Worm (Caenorhabditis elegans): Measurements from ENCODE around the gene F18A11.3.
"Not testable (repeated sequence)": the region's sequence is repeated elsewhere in the genome, so short reads cannot be mapped to it uniquely, and the experiment has no call there.

Gene F18A11.3

ce11 chrII:13053443-13053842 lies 16.8 kb upstream of the F18A11.3 start:
- TF ChIP-seq ceh-13 (GFP tag; optimal IDR thresholded peaks at IDR 0.05) (no peak), hmbx-1 (tag; optimal IDR thresholded peaks at IDR 0.05) (no peak), tbx-11 (GFP tag; IDR thresholded peaks at IDR 0.05) (no peak), sea-1 (GFP tag; conservative IDR thresholded peaks at IDR 0.05) (no peak), flt-1 (GFP tag; IDR thresholded peaks at IDR 0.05) (no peak), scrt-1 (GFP tag; IDR thresholded peaks at IDR 0.05) (no peak), hnd-1 (tag; optimal IDR thresholded peaks at IDR 0.05) (no peak), ets-7 (tag; optimal IDR thresholded peaks at IDR 0.05) (no peak), B0310.2 (tag; optimal IDR thresholded peaks at IDR 0.05) (no peak), tbx-37 (GFP tag; conservative IDR thresholded peaks at IDR 0.05) (no peak), tra-4 (tag; optimal IDR thresholded peaks at IDR 0.05) (no peak), pes-1 (GFP tag; IDR thresholded peaks at IDR 0.05) (no peak), F13C5.2 (tag; optimal IDR thresholded peaks at IDR 0.05) (no peak), ceh-36 (tag; optimal IDR thresholded peaks at IDR 0.05) (no peak), ama-1 (optimal IDR thresholded peaks at IDR 0.05) (no peak), aly-1 (tag; optimal IDR thresholded peaks at IDR 0.05) (no peak), hmg-4 (GFP tag; optimal IDR thresholded peaks at IDR 0.05) (no peak)

ce11 chrII:13050050-13050449 lies 13.4 kb upstream of the F18A11.3 start:
- TF ChIP-seq flt-1 (GFP tag; IDR thresholded peaks at IDR 0.05) (no peak), ama-1 (optimal IDR thresholded peaks at IDR 0.05) (no peak), tra-4 (tag; optimal IDR thresholded peaks at IDR 0.05) (no peak), hmbx-1 (tag; optimal IDR thresholded peaks at IDR 0.05) (no peak), tbx-11 (GFP tag; IDR thresholded peaks at IDR 0.05) (no peak), ets-7 (tag; optimal IDR thresholded peaks at IDR 0.05) (no peak), hnd-1 (tag; optimal IDR thresholded peaks at IDR 0.05) (no peak), aly-1 (tag; optimal IDR thresholded peaks at IDR 0.05) (no peak), scrt-1 (GFP tag; IDR thresholded peaks at IDR 0.05) (no peak), F13C5.2 (tag; optimal IDR thresholded peaks at IDR 0.05) (no peak), sea-1 (GFP tag; conservative IDR thresholded peaks at IDR 0.05) (no peak), pes-1 (GFP tag; IDR thresholded peaks at IDR 0.05) (no peak), tbx-37 (GFP tag; conservative IDR thresholded peaks at IDR 0.05) (no peak), ceh-36 (tag; optimal IDR thresholded peaks at IDR 0.05) (no peak)

DNA sequence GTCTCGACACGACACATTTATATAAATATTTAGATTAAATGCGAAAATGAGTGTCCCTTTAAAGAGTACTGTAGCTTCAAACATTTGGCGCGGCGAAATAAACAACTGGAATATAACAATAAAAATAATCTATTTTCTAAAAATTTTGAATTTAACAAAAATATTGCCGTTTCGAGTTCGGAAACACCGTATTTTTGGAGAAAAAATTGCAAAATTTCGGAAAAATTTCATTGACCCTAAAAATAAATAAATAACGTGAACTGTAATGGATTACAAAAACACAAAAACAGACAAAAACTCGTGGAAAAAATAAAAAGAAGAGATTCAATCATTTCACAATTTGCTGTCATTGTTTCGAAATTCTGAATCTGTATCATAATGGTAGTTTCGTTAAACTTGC lies 11.0 kb upstream of the F18A11.3 start, which contains the start of gene F42G4.2:
Gene F42G4.2, plus strand, starts transcription at position 301 of the 400 bp plus-strand sequence.
- TF ChIP-seq ceh-36 (tag; optimal IDR thresholded peaks at IDR 0.05); B0310.2 (tag; optimal IDR thresholded peaks at IDR 0.05); sea-1 (GFP tag; conservative IDR thresholded peaks at IDR 0.05): not testable (repeated sequence)

DNA sequence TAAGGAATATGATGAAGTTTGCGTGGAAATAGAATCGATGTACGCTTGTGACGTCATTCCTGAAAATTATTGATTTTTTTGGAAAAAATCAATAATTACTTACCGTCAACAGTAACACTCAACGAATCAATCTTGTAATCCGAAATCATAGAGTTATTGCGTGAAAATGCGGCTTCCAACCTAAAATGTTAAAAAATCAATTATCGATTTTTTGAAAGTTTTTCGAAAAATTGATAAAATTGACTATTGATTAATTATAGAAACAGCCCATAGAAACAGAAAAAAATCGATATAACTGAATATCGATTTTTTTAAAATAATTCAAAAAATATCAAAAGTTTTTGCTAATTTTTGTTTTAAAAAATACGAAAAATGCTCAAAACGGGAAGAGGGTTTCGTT lies 10.5 kb upstream of the F18A11.3 start, which contains the start of gene F42G4.7:
Gene F42G4.7, minus strand, starts transcription at position 185 of the 400 bp plus-strand sequence.
- TF ChIP-seq ceh-13 (GFP tag; optimal IDR thresholded peaks at IDR 0.05); hnd-1 (tag; optimal IDR thresholded peaks at IDR 0.05); tra-4 (tag; optimal IDR thresholded peaks at IDR 0.05): not testable (repeated sequence)

- not testable (repeated sequence) for TF ChIP-seq scrt-1 (GFP tag; IDR thresholded peaks at IDR 0.05); ceh-13 (GFP tag; optimal IDR thresholded peaks at IDR 0.05); tbx-11 (GFP tag; IDR thresholded peaks at IDR 0.05)
These were observed 6.9 kb upstream of the F18A11.3 start, which contains the start of gene puf-6 for ce11 chrII:13043433-13044054. puf-6 (minus strand) TSS chrII:13043445.

DNA sequence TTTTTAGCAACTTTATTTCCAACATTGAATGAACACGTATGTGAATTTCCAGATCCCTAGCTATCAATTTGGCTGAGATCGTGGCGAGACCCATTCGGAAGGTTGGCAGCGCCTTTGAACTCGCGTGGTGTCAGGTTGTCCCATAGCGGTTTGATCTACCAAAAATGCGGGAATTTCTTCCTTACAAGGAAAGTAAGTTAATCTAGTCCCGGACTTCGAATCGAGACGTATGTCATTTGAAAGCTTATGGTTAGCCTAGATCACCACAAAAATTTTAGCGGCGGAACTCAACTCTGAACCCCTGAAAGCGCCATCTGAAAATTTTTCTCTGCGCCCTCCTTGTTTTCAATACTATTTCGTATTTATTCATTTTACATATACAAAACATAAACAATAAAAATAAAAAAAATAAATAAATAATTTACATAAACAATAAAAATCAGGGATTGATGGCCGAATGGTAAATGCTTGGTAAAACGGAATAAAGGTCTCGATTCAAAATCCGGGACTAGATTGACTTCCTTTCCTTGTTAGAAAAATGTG lies 4.9 kb downstream of the F18A11.3 start, which contains the start of gene F18A11.2:
Gene F18A11.2, plus strand, starts transcription at position 51 of the 543 bp plus-strand sequence.
- not testable (repeated sequence) for TF ChIP-seq scrt-1 (GFP tag; IDR thresholded peaks at IDR 0.05); ets-7 (tag; optimal IDR thresholded peaks at IDR 0.05); pes-1 (GFP tag; IDR thresholded peaks at IDR 0.05)

DNA sequence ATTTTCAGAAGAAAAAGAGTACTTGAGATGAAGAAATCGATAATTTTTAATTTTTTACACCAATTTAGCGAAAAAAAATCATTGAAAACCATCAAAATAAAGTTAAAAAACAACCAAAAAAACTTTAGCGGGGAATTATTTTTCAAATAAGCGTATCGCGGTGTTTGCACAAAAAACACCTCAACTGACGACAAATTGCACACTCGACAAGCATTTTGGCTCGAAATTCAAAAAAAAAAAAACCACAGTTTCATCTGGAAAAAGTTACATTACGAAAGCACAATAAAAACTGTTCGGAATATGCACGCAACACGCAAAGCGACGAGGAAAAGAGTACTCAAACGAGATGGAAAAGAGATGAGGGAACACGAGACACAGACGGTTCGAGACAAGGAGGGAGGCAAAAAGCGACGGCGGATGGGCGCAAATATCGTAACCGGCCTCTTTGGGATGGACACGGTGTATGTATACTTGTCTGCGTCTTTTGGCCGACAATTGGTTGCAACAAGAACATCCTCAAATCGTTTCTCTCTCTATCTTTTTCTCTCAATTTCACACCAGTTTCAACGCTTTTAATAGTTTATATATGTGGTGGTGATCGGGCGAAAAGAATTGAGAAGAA lies 6.0 kb downstream of the F18A11.3 start:
- TF ChIP-seq F13C5.2 (tag; optimal IDR thresholded peaks at IDR 0.05) (no peak), flt-1 (GFP tag; IDR thresholded peaks at IDR 0.05) (no peak), hmg-4 (GFP tag; optimal IDR thresholded peaks at IDR 0.05) (no peak), ceh-36 (tag; optimal IDR thresholded peaks at IDR 0.05) (no peak), pes-1 (GFP tag; IDR thresholded peaks at IDR 0.05) (no peak), hnd-1 (tag; optimal IDR thresholded peaks at IDR 0.05) (no peak), tbx-37 (GFP tag; conservative IDR thresholded peaks at IDR 0.05) (no peak), ceh-13 (GFP tag; optimal IDR thresholded peaks at IDR 0.05) (no peak), ets-7 (tag; optimal IDR thresholded peaks at IDR 0.05) (no peak), scrt-1 (GFP tag; IDR thresholded peaks at IDR 0.05) (no peak), tbx-11 (GFP tag; IDR thresholded peaks at IDR 0.05) (no peak), ama-1 (optimal IDR thresholded peaks at IDR 0.05) (no peak), B0310.2 (tag; optimal IDR thresholded peaks at IDR 0.05) (no peak), tra-4 (tag; optimal IDR thresholded peaks at IDR 0.05) (no peak), hmbx-1 (tag; optimal IDR thresholded peaks at IDR 0.05) (no peak)

ce11 chrII:13030051-13030437 lies 6.6 kb downstream of the F18A11.3 start:
- TF ChIP-seq tbx-37 (GFP tag; conservative IDR thresholded peaks at IDR 0.05) (no peak), ceh-13 (GFP tag; optimal IDR thresholded peaks at IDR 0.05) (no peak), pes-1 (GFP tag; IDR thresholded peaks at IDR 0.05) (no peak), tra-4 (tag; optimal IDR thresholded peaks at IDR 0.05) (no peak), sea-1 (GFP tag; conservative IDR thresholded peaks at IDR 0.05) (no peak), hmg-4 (GFP tag; optimal IDR thresholded peaks at IDR 0.05) (no peak), F13C5.2 (tag; optimal IDR thresholded peaks at IDR 0.05) (no peak), hnd-1 (tag; optimal IDR thresholded peaks at IDR 0.05) (no peak), ets-7 (tag; optimal IDR thresholded peaks at IDR 0.05) (no peak), B0310.2 (tag; optimal IDR thresholded peaks at IDR 0.05) (no peak), flt-1 (GFP tag; IDR thresholded peaks at IDR 0.05) (no peak), scrt-1 (GFP tag; IDR thresholded peaks at IDR 0.05) (no peak), ceh-36 (tag; optimal IDR thresholded peaks at IDR 0.05) (no peak), hmbx-1 (tag; optimal IDR thresholded peaks at IDR 0.05) (no peak), ama-1 (optimal IDR thresholded peaks at IDR 0.05) (no peak), aly-1 (tag; optimal IDR thresholded peaks at IDR 0.05) (no peak), tbx-11 (GFP tag; IDR thresholded peaks at IDR 0.05) (no peak)

Data from whole organism, early embryonic.